Worm (Caenorhabditis elegans) whole organism, mixed stage, embryonic: ENCODE measurements around the gene Y46G5A.47.

Source experiments
- bed-3 ChIP-seq: fragments of 200-800 bp; sonication (Bioruptor generic); optimal IDR thresholded peaks from 3 replicates; lab custom pipeline; 2018; ENCODE audit warnings: mild to moderate bottlenecking, missing genetic modification characterization, moderate library complexity, missing compliant biosample characterization
- cnd-1 ChIP-seq: fragments of 200-800 bp; sonication (Bioruptor generic); optimal IDR thresholded peaks from 2 replicates; lab custom pipeline; 2018; ENCODE audit warnings: mild to moderate bottlenecking, missing genetic modification characterization, missing compliant biosample characterization
- drap-1 ChIP-seq: fragments of 200-800 bp; sonication (Bioruptor generic); optimal IDR thresholded peaks from 3 replicates; lab custom pipeline; 2018; ENCODE audit warnings: mild to moderate bottlenecking, missing genetic modification characterization, missing compliant biosample characterization
- lin-13 ChIP-seq: fragments of 150-350 bp; optimal IDR thresholded peaks from 2 replicates; lab custom pipeline; 2014; ENCODE audit warnings: missing biosample characterization, missing genetic modification characterization
- lin-32 ChIP-seq: fragments of 200-800 bp; sonication (Bioruptor generic); optimal IDR thresholded peaks from 2 replicates; lab custom pipeline; 2018; ENCODE audit warnings: mild to moderate bottlenecking, missing genetic modification characterization, missing compliant biosample characterization
- lsy-2 ChIP-seq: fragments of 150-350 bp; optimal IDR thresholded peaks from 2 replicates; lab custom pipeline; 2014; ENCODE audit warnings: missing biosample characterization, missing genetic modification characterization
- mab-5 ChIP-seq: fragments of 150-350 bp; optimal IDR thresholded peaks from 2 replicates; lab custom pipeline; 2014; ENCODE audit warnings: missing biosample characterization, missing genetic modification characterization
- mep-1 ChIP-seq: fragments of 150-350 bp; optimal IDR thresholded peaks from 2 replicates; lab custom pipeline; 2017; ENCODE audit warnings: missing biosample characterization, missing genetic modification reagents, missing genetic modification characterization, inconsistent platforms
- nhr-12 ChIP-seq: fragments of 150-350 bp; optimal IDR thresholded peaks from 2 replicates; lab custom pipeline; 2014; ENCODE audit warnings: missing biosample characterization, missing genetic modification characterization
- nhr-237 ChIP-seq: fragments of 150-350 bp; optimal IDR thresholded peaks from 2 replicates; lab custom pipeline; 2014; ENCODE audit warnings: missing biosample characterization, missing genetic modification characterization
- pha-4 ChIP-seq: fragments of 150-350 bp; optimal IDR thresholded peaks from 2 replicates; lab custom pipeline; 2018; ENCODE audit warnings: missing biosample characterization, missing genetic modification reagents, missing genetic modification characterization
- unc-39 ChIP-seq: fragments of 150-350 bp; optimal IDR thresholded peaks from 2 replicates; lab custom pipeline; 2014; ENCODE audit warnings: missing biosample characterization, missing genetic modification characterization

DNA sequence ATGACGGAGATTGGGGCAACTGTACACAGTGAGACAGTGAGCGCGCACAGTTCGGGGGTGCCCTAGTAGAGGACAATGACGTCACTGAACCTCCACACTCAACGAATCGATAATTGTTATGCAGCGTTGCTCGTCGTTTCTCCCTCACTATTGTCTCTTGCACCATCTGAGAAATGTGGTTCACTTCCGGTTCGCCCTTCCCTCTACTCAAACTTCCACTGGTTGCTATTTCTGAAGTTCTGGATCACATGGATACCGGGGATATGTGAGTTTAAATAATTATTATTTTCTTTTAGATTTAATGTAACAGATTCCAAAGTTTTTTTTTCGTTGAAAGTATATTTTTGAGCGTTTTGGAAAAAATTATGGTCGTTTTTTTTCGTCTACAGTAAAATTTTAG is 48.9 kb downstream of the Y46G5A.47 start, which contains the start of the genes Y46G5A.7 and Y46G5A.8:
- TF ChIP-seq drap-1 (GFP tag; lab: Kevin White, UChicago) (no peak), unc-39 (tag; lab: Kevin White, UChicago) (no peak), pha-4 (no peak), nhr-12 (tag; lab: Kevin White, UChicago) (no peak), mab-5 (no peak), cnd-1 (tag; lab: Kevin White, UChicago) (no peak), bed-3 (GFP tag; lab: Kevin White, UChicago) (no peak), lin-13 (tag; lab: Kevin White, UChicago) (no peak), lsy-2 (tag; lab: Kevin White, UChicago) (no peak), nhr-237 (tag; lab: Kevin White, UChicago) (no peak), mep-1 (no peak), lin-32 (GFP tag; lab: Kevin White, UChicago) (no peak)
